Worm (Caenorhabditis elegans) whole organism, late embryonic: Measurements from ENCODE around the gene bath-41.

Experiments used
- C08G9.2 ChIP-seq: sonication (generic microtip); optimal IDR thresholded peaks from 2 replicates; lab custom pipeline; 2016; ENCODE audit warnings: mild to moderate bottlenecking, missing genetic modification characterization, moderate library complexity, missing compliant biosample characterization
- ahr-1 ChIP-seq: sonication (generic microtip); optimal IDR thresholded peaks from 2 replicates; lab custom pipeline; 2016; ENCODE audit warnings: missing genetic modification characterization, missing compliant biosample characterization
- ceh-24 ChIP-seq: sonication (generic microtip); optimal IDR thresholded peaks from 2 replicates; lab custom pipeline; 2016; ENCODE audit warnings: mild to moderate bottlenecking, missing genetic modification characterization, missing compliant biosample characterization
- ceh-31 ChIP-seq: sonication (generic microtip); optimal IDR thresholded peaks from 2 replicates; lab custom pipeline; 2016; ENCODE audit warnings: missing genetic modification characterization, missing compliant biosample characterization
- ceh-45 ChIP-seq: fragments of 200-800 bp; sonication (Bioruptor generic); IDR thresholded peaks from 2 replicates; pipeline ENCODE4 v1.3.6; 2022; ENCODE audit warnings: missing genetic modification reagents, missing genetic modification characterization, missing compliant biosample characterization
- dmd-4 ChIP-seq: sonication (generic microtip); optimal IDR thresholded peaks from 2 replicates; lab custom pipeline; 2016; ENCODE audit warnings: borderline replicate concordance, missing genetic modification characterization, missing compliant biosample characterization
- elt-2 ChIP-seq: sonication (generic microtip); optimal IDR thresholded peaks from 2 replicates; lab custom pipeline; 2016; ENCODE audit warnings: missing genetic modification reagents, missing genetic modification characterization, missing compliant biosample characterization
- fkh-6 ChIP-seq: sonication (generic microtip); optimal IDR thresholded peaks from 2 replicates; lab custom pipeline; 2016; ENCODE audit warnings: missing genetic modification characterization, missing compliant biosample characterization
- hlh-8 ChIP-seq: sonication (generic microtip); optimal IDR thresholded peaks from 2 replicates; lab custom pipeline; 2016; ENCODE audit warnings: missing genotype, missing genetic modification characterization, missing compliant biosample characterization
- lin-11 ChIP-seq: fragments of 200-800 bp; sonication (Bioruptor generic); optimal IDR thresholded peaks from 2 replicates; lab custom pipeline; 2018; ENCODE audit warnings: mild to moderate bottlenecking, missing genetic modification characterization, missing compliant biosample characterization
- madf-2 ChIP-seq: sonication (generic microtip); optimal IDR thresholded peaks from 2 replicates; lab custom pipeline; 2017; ENCODE audit warnings: missing genetic modification characterization, missing compliant biosample characterization
- mec-3 ChIP-seq: sonication (generic microtip); optimal IDR thresholded peaks from 2 replicates; lab custom pipeline; 2016; ENCODE audit warnings: borderline replicate concordance, missing genetic modification characterization, missing compliant biosample characterization
- nhr-11 ChIP-seq: fragments of 150-350 bp; optimal IDR thresholded peaks from 2 replicates; lab custom pipeline; 2014; ENCODE audit warnings: missing biosample characterization, missing genetic modification characterization
- npax-4 ChIP-seq: sonication (generic microtip); optimal IDR thresholded peaks from 2 replicates; lab custom pipeline; 2016; ENCODE audit warnings: missing genetic modification characterization, missing compliant biosample characterization
- pha-2 ChIP-seq: sonication (generic microtip); optimal IDR thresholded peaks from 2 replicates; lab custom pipeline; 2017; ENCODE audit warnings: mild to moderate bottlenecking, missing genetic modification characterization, missing compliant biosample characterization
- pqm-1 ChIP-seq: sonication (generic microtip); optimal IDR thresholded peaks from 2 replicates; lab custom pipeline; 2016; ENCODE audit warnings: missing genetic modification characterization, missing compliant biosample characterization
- sdc-2 ChIP-seq: sonication (generic microtip); optimal IDR thresholded peaks from 2 replicates; lab custom pipeline; 2016; ENCODE audit warnings: missing genotype, missing genetic modification characterization, missing compliant biosample characterization
- sox-2 ChIP-seq: fragments of 200-800 bp; sonication (Bioruptor generic); IDR thresholded peaks from 2 replicates; pipeline ENCODE4 v1.3.6; 2022; ENCODE audit warnings: missing genetic modification reagents, missing genetic modification characterization, missing compliant biosample characterization
- sox-4 ChIP-seq: sonication (generic microtip); optimal IDR thresholded peaks from 2 replicates; lab custom pipeline; 2017; ENCODE audit warnings: mild to moderate bottlenecking, missing genetic modification characterization, inconsistent platforms, missing compliant biosample characterization
- tbx-2 ChIP-seq: sonication (generic microtip); optimal IDR thresholded peaks from 2 replicates; lab custom pipeline; 2016; ENCODE audit warnings: missing genetic modification characterization, missing compliant biosample characterization
- unc-42 ChIP-seq: sonication (generic microtip); optimal IDR thresholded peaks from 2 replicates; lab custom pipeline; 2016; ENCODE audit warnings: missing genotype, missing genetic modification characterization, missing compliant biosample characterization
- unc-86 ChIP-seq: sonication (generic microtip); optimal IDR thresholded peaks from 2 replicates; lab custom pipeline; 2016; ENCODE audit warnings: missing genetic modification characterization, missing compliant biosample characterization

Gene bath-41

DNA sequence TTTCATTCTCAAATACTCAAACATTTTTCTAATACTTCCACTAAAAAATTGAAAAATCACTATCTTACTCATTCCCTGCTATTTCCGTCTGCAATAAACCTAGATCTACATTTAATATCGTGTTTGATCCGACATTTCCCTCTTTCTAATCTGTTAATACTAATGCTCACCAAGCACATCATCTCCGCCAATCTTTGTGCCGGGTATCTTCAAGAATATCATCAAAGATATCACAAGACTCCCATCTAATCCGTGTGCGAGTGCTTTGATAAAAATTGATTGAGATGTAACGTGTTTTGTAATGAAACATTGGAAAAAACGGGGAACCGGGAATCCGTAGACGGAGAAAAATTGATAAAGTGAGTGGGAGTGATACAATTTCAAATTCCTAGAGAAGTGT, 42.7 kb downstream of the bath-41 start:
- TF ChIP-seq ceh-31 (tag; lab: Kevin White, UChicago), result no peak
- no peak for TF ChIP-seq unc-86 (tag; lab: Kevin White, UChicago)
- TF ChIP-seq sox-4 (tag; lab: Kevin White, UChicago), result no peak
- no peak for TF ChIP-seq ceh-24 (tag; lab: Kevin White, UChicago)
- TF ChIP-seq hlh-8 (tag; lab: Kevin White, UChicago), result no peak
- TF ChIP-seq pqm-1 (tag; lab: Kevin White, UChicago), result no peak
- TF ChIP-seq sdc-2 (tag; lab: Kevin White, UChicago), result no peak
- no peak for TF ChIP-seq elt-2 (tag; lab: Kevin White, UChicago)
- no peak for TF ChIP-seq ceh-45 (GFP tag; lab: Robert Waterston, UW)
- no peak for TF ChIP-seq ahr-1 (tag; lab: Kevin White, UChicago)

DNA sequence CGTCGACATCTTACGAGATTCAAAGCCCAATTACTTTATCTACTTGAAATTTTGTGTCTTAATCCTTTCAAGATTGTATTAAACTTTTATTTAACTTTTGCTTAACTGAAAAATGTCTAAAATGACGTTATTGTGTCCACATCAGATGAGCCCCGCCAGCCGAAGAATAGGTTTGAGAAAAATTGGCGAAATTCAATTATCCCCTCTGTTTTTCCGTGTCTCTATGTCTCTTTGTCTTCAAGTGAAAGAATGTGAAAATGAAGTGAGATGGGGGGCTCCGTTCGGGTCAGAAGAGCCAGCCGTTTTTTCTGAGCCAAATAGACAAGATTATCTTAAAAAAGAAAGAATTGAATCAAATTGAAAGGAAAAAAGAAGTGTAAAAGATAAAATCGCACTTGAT, 44.8 kb downstream of the bath-41 start:
- TF ChIP-seq unc-42 (tag; lab: Kevin White, UChicago) (peak; percentile 71), dmd-4 (tag; lab: Kevin White, UChicago) (no peak)
- TF ChIP-seq, all 69 proteins: peak for 1

DNA sequence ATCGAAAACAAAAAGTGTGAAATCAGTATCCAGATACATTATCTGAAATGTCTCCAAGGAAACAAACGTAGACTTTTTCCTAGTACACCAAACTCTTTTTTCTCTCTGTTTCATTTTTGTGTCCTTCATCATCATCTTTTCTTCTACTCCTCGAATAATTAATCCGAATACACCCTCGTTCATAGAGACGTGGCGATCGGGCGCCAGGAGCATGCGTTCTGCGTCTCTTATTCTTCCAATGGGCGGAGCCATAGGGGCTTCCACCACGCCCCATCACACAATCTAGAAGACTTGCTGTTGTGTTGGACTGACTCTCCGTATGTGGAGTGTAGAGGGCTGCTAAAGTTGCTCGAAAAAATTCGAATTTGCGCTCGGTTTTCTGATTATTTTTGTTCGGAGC, 46.6 kb downstream of the bath-41 start, which contains the start of gene rbf-1:
Gene rbf-1, plus strand, starts transcription at position 301 of the 400 bp plus-strand sequence.
- no peak for TF ChIP-seq npax-4
- TF ChIP-seq tbx-2 (tag; lab: Kevin White, UChicago), result no peak
- no peak for TF ChIP-seq C08G9.2 (tag; lab: Kevin White, UChicago)
- TF ChIP-seq sox-2 (GFP tag; lab: Robert Waterston, UW), result no peak
- TF ChIP-seq madf-2 (tag; lab: Kevin White, UChicago), result no peak
- TF ChIP-seq nhr-11 (tag; lab: Kevin White, UChicago), result no peak
- no peak for TF ChIP-seq lin-11 (tag; lab: Kevin White, UChicago)
- no peak for TF ChIP-seq mec-3 (tag; lab: Kevin White, UChicago)
- TF ChIP-seq pha-2 (tag; lab: Kevin White, UChicago), result no peak
- TF ChIP-seq, all 69 proteins: peak for 0

DNA sequence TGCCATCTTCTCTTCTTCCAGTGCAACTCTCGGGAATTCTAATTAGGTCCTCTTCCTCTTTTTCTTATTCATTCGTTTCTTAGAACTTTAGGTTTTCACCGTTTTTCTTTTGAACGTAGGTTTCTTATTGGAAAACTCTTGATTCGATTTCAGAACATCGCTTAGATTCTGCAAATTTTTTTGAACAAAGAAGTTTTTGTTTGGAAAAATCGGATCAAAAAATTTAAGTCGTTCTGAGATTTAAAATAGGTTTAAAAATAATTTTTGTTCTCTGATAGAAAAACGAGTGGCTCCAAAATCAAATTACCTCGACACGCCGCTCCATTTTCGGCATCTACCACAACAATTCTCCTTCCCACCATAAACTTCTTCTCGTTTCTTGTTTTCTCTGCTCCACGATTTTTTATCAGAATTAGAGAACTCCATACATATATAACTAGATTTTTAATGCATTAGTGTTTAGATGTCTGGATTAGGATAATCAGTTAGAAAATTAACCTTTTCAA, 51.3 kb downstream of the bath-41 start:
- peak; percentile 62 for TF ChIP-seq unc-42 (tag; lab: Kevin White, UChicago)
- no peak for TF ChIP-seq fkh-6
- TF ChIP-seq, all 69 proteins: peak for 1
